Fruit fly (Drosophila melanogaster): ENCODE measurements around the gene HIP.
A peak's percentile ranks its signal among the peaks of the same experiment; 100 is the strongest.

Gene HIP

DNA sequence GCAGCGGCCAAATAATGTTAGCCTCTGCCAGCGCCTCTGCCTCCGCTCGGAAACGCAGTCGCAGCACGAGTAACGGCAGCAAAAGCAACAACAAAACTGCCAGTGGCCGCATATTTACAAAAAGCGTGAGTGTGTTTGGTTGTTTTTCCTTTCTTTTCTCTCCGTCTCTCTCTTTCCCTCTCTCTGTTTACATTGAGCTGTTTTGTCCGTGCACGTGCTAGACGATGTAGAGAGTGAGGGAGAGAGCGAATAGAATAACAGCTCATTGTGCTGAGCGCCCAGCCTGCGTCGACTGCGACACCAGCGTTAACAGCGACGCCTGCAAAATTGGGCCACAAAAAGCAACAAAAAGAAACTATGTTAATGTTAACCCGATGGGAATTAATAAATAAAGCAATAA lies 21.7 kb upstream of the HIP start (continued):
- no peak for TF ChIP-seq Tbp (GFP tag; optimal IDR thresholded peaks at IDR 0.05)
- peak; percentile 74 for TF ChIP-seq cg (GFP tag; optimal IDR thresholded peaks at IDR 0.05)
- peak; percentile 35 for TF ChIP-seq pb (GFP tag; optimal IDR thresholded peaks at IDR 0.05)
- no peak for TF ChIP-seq gt (GFP tag; IDR thresholded peaks at IDR 0.05)
- TF ChIP-seq CG8089 (GFP tag; optimal IDR thresholded peaks at IDR 0.05): peak; percentile 33
- TF ChIP-seq CG4282 (GFP tag; optimal IDR thresholded peaks at IDR 0.05): no peak
- peak; percentile 78 for TF ChIP-seq CG11398 (GFP tag; optimal IDR thresholded peaks at IDR 0.05)
- no peak for TF ChIP-seq corto (GFP tag; optimal IDR thresholded peaks at IDR 0.05)
- TF ChIP-seq Opbp (GFP tag; IDR thresholded peaks at IDR 0.05; ENCODE audit: partially characterized antibody): no peak
- TF ChIP-seq Ada2b (GFP tag; IDR thresholded peaks at IDR 0.05): no peak
- no peak for TF ChIP-seq CG13775 (GFP tag; optimal IDR thresholded peaks at IDR 0.05)
- no peak for TF ChIP-seq btn (GFP tag; optimal IDR thresholded peaks at IDR 0.05)
- peak; percentile 87 for TF ChIP-seq nom (GFP tag; optimal IDR thresholded peaks at IDR 0.05)
- peak; percentile 47 for TF ChIP-seq unpg (GFP tag; optimal IDR thresholded peaks at IDR 0.05)
- TF ChIP-seq danr (GFP tag; IDR thresholded peaks at IDR 0.05): no peak
- no peak for TF ChIP-seq jumu (GFP tag; optimal IDR thresholded peaks at IDR 0.05)
- TF ChIP-seq hkb (optimal IDR thresholded peaks at IDR 0.05): no peak
- peak; percentile 70 for TF ChIP-seq hkb (GFP tag; IDR thresholded peaks at IDR 0.05)
- no peak for TF ChIP-seq pnt (GFP tag; optimal IDR thresholded peaks at IDR 0.05)
- TF ChIP-seq bcd (GFP tag; optimal IDR thresholded peaks at IDR 0.05): peak; percentile 52
- peak; percentile 66 for TF ChIP-seq ac (GFP tag; optimal IDR thresholded peaks at IDR 0.05)
- TF ChIP-seq Ptx1 (GFP tag; IDR thresholded peaks at IDR 0.05): no peak
- peak; percentile 79 for TF ChIP-seq BtbVII (GFP tag; optimal IDR thresholded peaks at IDR 0.05)
- no peak for TF ChIP-seq CG11247 (GFP tag; IDR thresholded peaks at IDR 0.05)
- peak; percentile 14 for TF ChIP-seq lilli (GFP tag; optimal IDR thresholded peaks at IDR 0.05)
- TF ChIP-seq mirr (GFP tag; optimal IDR thresholded peaks at IDR 0.05): peak; percentile 92
- TF ChIP-seq dati (GFP tag; IDR thresholded peaks at IDR 0.05): no peak
- TF ChIP-seq vvl (GFP tag; IDR thresholded peaks at IDR 0.05): peak; percentile 83
- peak; percentile 47 for TF ChIP-seq CTCF (GFP tag; optimal IDR thresholded peaks at IDR 0.05)
- 0 out of 2 replicates have a peak, but pooled peaks have one; percentile 11 for TF ChIP-seq peb (GFP tag; IDR thresholded peaks at IDR 0.05)
- TF ChIP-seq CG14050 (GFP tag; IDR thresholded peaks at IDR 0.05): no peak
- peak; percentile 47 for TF ChIP-seq NfI (GFP tag; optimal IDR thresholded peaks at IDR 0.05)
- TF ChIP-seq CG16779 (GFP tag; IDR thresholded peaks at IDR 0.05): no peak
- no peak for TF ChIP-seq CG6765 (GFP tag; optimal IDR thresholded peaks at IDR 0.05)
- peak; percentile 60 for TF ChIP-seq twi (tag; optimal IDR thresholded peaks at IDR 0.05)
- no peak for TF ChIP-seq CG14667 (GFP tag; IDR thresholded peaks at IDR 0.05)
- TF ChIP-seq CG6175 (GFP tag; IDR thresholded peaks at IDR 0.05): no peak
- peak; percentile 78 for TF ChIP-seq CG12769 (tag; optimal IDR thresholded peaks at IDR 0.05)
- TF ChIP-seq klu (GFP tag; IDR thresholded peaks at IDR 0.05): no peak
- no peak for TF ChIP-seq CG9215 (GFP tag; IDR thresholded peaks at IDR 0.05)
- peak; percentile 36 for TF ChIP-seq CG6854 (GFP tag; optimal IDR thresholded peaks at IDR 0.05)
- TF ChIP-seq gem (tag; optimal IDR thresholded peaks at IDR 0.05): no peak
- TF ChIP-seq CG3847 (GFP tag; IDR thresholded peaks at IDR 0.05): no peak
- TF ChIP-seq lbe (GFP tag; optimal IDR thresholded peaks at IDR 0.05): peak; percentile 61
- peak; percentile 59 for TF ChIP-seq p53 (GFP tag; optimal IDR thresholded peaks at IDR 0.05)
- TF ChIP-seq caup (GFP tag; optimal IDR thresholded peaks at IDR 0.05; ENCODE audit: severe bottlenecking): peak; percentile 79
- TF ChIP-seq dpn (GFP tag; optimal IDR thresholded peaks at IDR 0.05): peak in 1 of 2 experiments; percentile 15
- TF ChIP-seq CG10431 (GFP tag; optimal IDR thresholded peaks at IDR 0.05): peak; percentile 76
- peak; percentile 52 for TF ChIP-seq slp2 (GFP tag; optimal IDR thresholded peaks at IDR 0.05)
- TF ChIP-seq CG6654 (GFP tag; optimal IDR thresholded peaks at IDR 0.05): no peak
- no peak for TF ChIP-seq Hsf (GFP tag; optimal IDR thresholded peaks at IDR 0.05)
- TF ChIP-seq Scr (GFP tag; IDR thresholded peaks at IDR 0.05; ENCODE audit: partially characterized antibody): 0 out of 2 replicates have a peak, but pooled peaks have one; percentile 18
- peak; percentile 63 for TF ChIP-seq CG3281 (GFP tag; optimal IDR thresholded peaks at IDR 0.05)
